Worm (Caenorhabditis elegans) whole organism, midembryonic: ENCODE measurements around the gene T07F10.5.

Experiments
- T22C8.4 ChIP-seq: fragments of 200-800 bp; sonication (Bioruptor generic); IDR thresholded peaks from 2 replicates; pipeline ENCODE4 v1.3.6; 2022; ENCODE audit warnings: missing genetic modification characterization, missing compliant biosample characterization
- cog-1 ChIP-seq: sonication (generic microtip); optimal IDR thresholded peaks from 2 replicates; lab custom pipeline; 2016; ENCODE audit warnings: missing genetic modification characterization, missing compliant biosample characterization
- flt-1 ChIP-seq: fragments of 200-800 bp; sonication (Bioruptor generic); IDR thresholded peaks from 2 replicates; pipeline ENCODE4 v1.3.6; 2022; ENCODE audit warnings: missing genetic modification characterization, missing compliant biosample characterization
- med-1 ChIP-seq: sonication (generic microtip); optimal IDR thresholded peaks from 2 replicates; lab custom pipeline; 2017; ENCODE audit warnings: missing genetic modification characterization, mild to moderate bottlenecking, missing compliant biosample characterization, antibody characterized with exemption, missing genetic modification reagents; ENCODE audit not compliant: insufficient read depth
- tab-1 ChIP-seq: fragments of 200-800 bp; sonication (Bioruptor generic); IDR thresholded peaks from 2 replicates; pipeline ENCODE4 v1.3.6; 2022; ENCODE audit warnings: missing genetic modification characterization, missing compliant biosample characterization
- ztf-29 ChIP-seq: fragments of 200-800 bp; sonication (Bioruptor generic); IDR thresholded peaks from 2 replicates; pipeline ENCODE4 v1.3.6; 2022; ENCODE audit warnings: missing genetic modification reagents, missing genetic modification characterization, missing compliant biosample characterization

- TF ChIP-seq flt-1, result peak; percentile 85
- no peak for TF ChIP-seq med-1 (GFP tag; lab: Kevin White, UChicago)
- peak; percentile 77 for TF ChIP-seq cog-1 (tag; lab: Kevin White, UChicago)
- no peak for TF ChIP-seq tab-1 (GFP tag; lab: Robert Waterston, UW)
- TF ChIP-seq ztf-29, result no peak
- TF ChIP-seq T22C8.4 (GFP tag; lab: Robert Waterston, UW), result peak; percentile 23; the same call in 1 of the 2 replicates
Observed at ce11 chrV:12869948-12870347, 4.2 kb downstream of the T07F10.5 start, which contains the start of gene T07F10.3.
